Worm (Caenorhabditis elegans): ENCODE data around the gene F10B5.2.

Gene F10B5.2

DNA sequence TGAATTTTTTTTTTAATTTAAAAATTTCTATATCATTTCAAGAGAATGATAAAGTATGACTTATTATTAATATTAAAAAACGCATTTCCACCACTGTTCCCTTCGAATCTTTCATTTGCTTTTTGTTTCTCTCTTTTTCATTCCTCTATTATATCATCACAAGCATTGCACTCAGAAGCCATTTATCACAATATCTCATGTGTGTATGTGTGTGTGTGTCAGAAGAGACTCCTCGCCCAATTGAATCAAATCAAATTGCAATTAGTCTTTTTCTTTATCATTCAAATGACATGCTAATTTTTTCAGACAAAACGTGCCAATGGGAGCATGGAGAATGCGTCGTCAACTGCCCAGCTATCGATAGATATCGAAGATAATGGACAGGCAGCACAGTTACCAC lies 28.4 kb upstream of the F10B5.2 start, which contains the start of gene unc-105:
TSS of gene unc-105 (plus strand) at position 301 of the 400 bp plus-strand sequence.
- no peak for TF ChIP-seq attf-6 (GFP tag; IDR thresholded peaks at IDR 0.05)
- TF ChIP-seq madf-6 (GFP tag; IDR thresholded peaks at IDR 0.05), result no peak
- no peak for TF ChIP-seq F37B4.10 (GFP tag; IDR thresholded peaks at IDR 0.05)
- no peak for TF ChIP-seq nhr-179 (tag; optimal IDR thresholded peaks at IDR 0.05)
- no peak for TF ChIP-seq dox-1 (GFP tag; IDR thresholded peaks at IDR 0.05)
- TF ChIP-seq unc-130 (GFP tag; optimal IDR thresholded peaks at IDR 0.05), result no peak
- no peak for TF ChIP-seq fkh-3 (tag; optimal IDR thresholded peaks at IDR 0.05)
- no peak for TF ChIP-seq mcd-1 (GFP tag; IDR thresholded peaks at IDR 0.05)
- TF ChIP-seq rec-8 (tag; optimal IDR thresholded peaks at IDR 0.05), result no peak
- TF ChIP-seq let-526 (GFP tag; IDR thresholded peaks at IDR 0.05), result no peak

DNA sequence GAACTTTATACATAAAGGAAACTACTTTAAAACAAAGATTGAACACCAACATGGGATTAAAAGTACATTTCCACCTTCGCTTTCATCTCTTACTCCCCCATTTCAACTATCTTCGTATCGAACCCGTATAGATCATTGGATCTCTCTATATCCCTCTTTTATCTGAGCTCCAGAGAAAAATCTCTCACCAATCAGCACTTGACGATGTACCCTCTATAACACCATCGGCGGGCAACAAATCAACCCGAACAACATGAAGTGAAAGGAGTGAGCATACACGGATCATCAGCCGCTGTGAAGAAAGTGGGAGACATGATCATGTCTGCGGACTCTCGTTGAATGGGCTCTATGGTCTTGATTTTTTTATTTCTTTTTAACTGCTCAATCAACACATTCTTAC lies 27.1 kb upstream of the F10B5.2 start:
- no peak for TF ChIP-seq ceh-58 (GFP tag; IDR thresholded peaks at IDR 0.05)
- no peak for TF ChIP-seq Y79H2A.3 (GFP tag; conservative IDR thresholded peaks at IDR 0.05)
- TF ChIP-seq ZK185.1 (tag; optimal IDR thresholded peaks at IDR 0.05; ENCODE audit: poor library complexity, severe bottlenecking), result no peak
- no peak for TF ChIP-seq pha-4 (tag; optimal IDR thresholded peaks at IDR 0.05)
- TF ChIP-seq hmg-20 (GFP tag; IDR thresholded peaks at IDR 0.05), result no peak
- TF ChIP-seq chd-7 (tag; optimal IDR thresholded peaks at IDR 0.05), result no peak
- TF ChIP-seq zfh-2 (GFP tag; conservative IDR thresholded peaks at IDR 0.05), result no peak
- no peak for TF ChIP-seq dpl-1 (GFP tag; optimal IDR thresholded peaks at IDR 0.05)
- no peak for TF ChIP-seq F52B5.7 (tag; optimal IDR thresholded peaks at IDR 0.05)

DNA sequence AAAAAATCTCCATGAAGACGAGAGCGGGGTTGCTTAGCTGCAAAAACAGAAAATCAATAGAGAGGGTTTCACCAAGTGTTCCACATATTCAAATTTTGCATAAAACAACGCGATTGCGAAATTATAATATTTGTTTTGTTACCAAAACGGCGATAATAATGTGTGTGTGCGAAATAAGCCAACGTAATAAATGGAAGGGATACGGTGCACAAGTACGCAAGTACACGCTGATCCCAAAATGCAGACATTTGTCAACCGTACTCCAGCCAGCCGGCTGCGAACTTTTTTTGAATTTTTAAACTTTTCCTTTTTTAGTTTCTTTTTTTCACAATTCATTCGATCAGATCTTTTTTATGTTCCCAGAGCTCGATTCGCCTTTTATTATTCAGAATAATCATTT lies 19.7 kb upstream of the F10B5.2 start, which contains the start of gene ire-1:
TSS of gene ire-1 (minus strand) at position 44 of the 400 bp plus-strand sequence.
- TF ChIP-seq atf-7 (tag; optimal IDR thresholded peaks at IDR 0.05) (no peak), snpc-1.3 (tag; optimal IDR thresholded peaks at IDR 0.05; ENCODE audit: insufficient read depth) (no peak), nhr-90 (tag; optimal IDR thresholded peaks at IDR 0.05) (no peak), Y53F4B.3 (GFP tag; IDR thresholded peaks at IDR 0.05) (no peak), ets-4 (GFP tag; optimal IDR thresholded peaks at IDR 0.05) (no peak), sdz-38 (tag; optimal IDR thresholded peaks at IDR 0.05) (no peak), egrh-3 (GFP tag; IDR thresholded peaks at IDR 0.05) (no peak), ceh-91 (GFP tag; IDR thresholded peaks at IDR 0.05) (no peak), rcor-1 (GFP tag; IDR thresholded peaks at IDR 0.05) (no peak), ztf-26 (tag; optimal IDR thresholded peaks at IDR 0.05) (no peak), sptf-2 (GFP tag; optimal IDR thresholded peaks at IDR 0.05) (no peak), ztf-3 (GFP tag; optimal IDR thresholded peaks at IDR 0.05) (no peak), nfya-2 (GFP tag; IDR thresholded peaks at IDR 0.05) (no peak), let-526 (GFP tag; IDR thresholded peaks at IDR 0.05) (no peak), nfya-1 (tag; optimal IDR thresholded peaks at IDR 0.05; ENCODE audit: borderline replicate concordance, insufficient read depth) (no peak), lir-1 (GFP tag; conservative IDR thresholded peaks at IDR 0.05) (no peak), D2030.7 (GFP tag; IDR thresholded peaks at IDR 0.05) (peak; percentile 12; the same call in 1 of the 2 replicates), nhr-80 (tag; optimal IDR thresholded peaks at IDR 0.05) (peak; percentile 61), mcd-1 (GFP tag; IDR thresholded peaks at IDR 0.05) (no peak), F55B11.4 (tag; optimal IDR thresholded peaks at IDR 0.05; ENCODE audit: borderline replicate concordance, insufficient read depth) (no peak), Y95B8A.8 (GFP tag; IDR thresholded peaks at IDR 0.05) (peak; percentile 47; the same call in 1 of the 2 replicates), hmg-20 (GFP tag; IDR thresholded peaks at IDR 0.05) (no peak), athp-1 (tag; optimal IDR thresholded peaks at IDR 0.05) (no peak), lin-54 (GFP tag; optimal IDR thresholded peaks at IDR 0.05) (no peak), xnd-1 (tag; optimal IDR thresholded peaks at IDR 0.05) (no peak), madf-10 (tag; optimal IDR thresholded peaks at IDR 0.05) (no peak), repo-1 (tag; optimal IDR thresholded peaks at IDR 0.05) (no peak), ceh-100 (GFP tag; IDR thresholded peaks at IDR 0.05) (peak; percentile 41; the same call in 1 of the 2 replicates), F39B2.1 (GFP tag; IDR thresholded peaks at IDR 0.05) (no peak), nhr-120 (GFP tag; IDR thresholded peaks at IDR 0.05) (no peak), ceh-79 (tag; optimal IDR thresholded peaks at IDR 0.05) (no peak)
